Fruit fly (Drosophila melanogaster): ENCODE data around the gene CG17597.

CG17597 gene

DNA sequence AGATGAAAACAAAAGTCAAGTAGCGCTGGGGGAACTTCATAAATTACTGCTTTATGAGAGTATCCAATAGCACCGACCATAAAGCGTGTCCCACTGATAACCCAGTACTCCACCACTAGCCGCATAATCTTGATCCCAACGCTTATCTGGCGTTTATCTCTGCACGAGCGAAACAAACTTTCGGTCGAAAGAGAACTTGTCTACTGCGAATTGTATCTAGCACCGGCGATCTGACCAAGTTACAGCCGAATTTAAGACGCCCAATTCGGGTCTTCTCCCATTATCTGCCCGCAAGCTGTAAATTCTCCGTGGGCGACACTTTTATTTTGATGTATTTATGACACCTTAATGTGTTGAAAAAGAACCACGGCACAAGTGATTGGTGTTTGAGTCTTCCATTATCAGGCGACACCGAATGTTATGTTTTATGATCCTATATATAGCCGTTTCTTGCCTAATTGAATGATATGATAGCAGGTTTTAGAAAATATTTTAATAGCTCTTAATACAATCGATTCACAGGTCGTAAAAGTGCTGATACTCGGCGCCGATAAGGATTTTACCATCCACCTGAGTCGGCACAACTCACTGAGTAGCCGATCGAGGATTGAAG lies 41.1 kb downstream of the CG17597 start:
- TF ChIP-seq maf-S (GFP tag; optimal IDR thresholded peaks at IDR 0.05) (no peak), Rx (GFP tag; IDR thresholded peaks at IDR 0.05) (no peak), grn (GFP tag; optimal IDR thresholded peaks at IDR 0.05) (peak; percentile 84), sens (GFP tag) (peak; percentile 55), CG2678 (tag; optimal IDR thresholded peaks at IDR 0.05) (peak; percentile 58), HHEX (GFP tag; optimal IDR thresholded peaks at IDR 0.05) (peak; percentile 2), GATAe (GFP tag; conservative IDR thresholded peaks at IDR 0.05) (peak; percentile 67), Deaf1 (tag; optimal IDR thresholded peaks at IDR 0.05) (peak; percentile 13), BtbVII (GFP tag; optimal IDR thresholded peaks at IDR 0.05) (no peak), CG6854 (GFP tag; optimal IDR thresholded peaks at IDR 0.05) (peak; percentile 2), CG10431 (GFP tag; optimal IDR thresholded peaks at IDR 0.05) (peak; percentile 58), bigmax (GFP tag; optimal IDR thresholded peaks at IDR 0.05) (no peak), exex (tag; optimal IDR thresholded peaks at IDR 0.05) (peak; percentile 97), croc (GFP tag; conservative IDR thresholded peaks at IDR 0.05) (no peak), Med (GFP tag) (peak; percentile 38), chm (GFP tag; IDR thresholded peaks at IDR 0.05) (no peak), Nf-YC (tag; optimal IDR thresholded peaks at IDR 0.05) (peak; percentile 28), CG7786 (GFP tag; optimal IDR thresholded peaks at IDR 0.05) (no peak), CG10979 (tag; optimal IDR thresholded peaks at IDR 0.05) (no peak), sim (GFP tag; IDR thresholded peaks at IDR 0.05) (no peak), CG14014 (GFP tag; IDR thresholded peaks at IDR 0.05) (0 out of 2 replicates have a peak, but pooled peaks have one; percentile 9), sug (tag; optimal IDR thresholded peaks at IDR 0.05) (peak; percentile 87), Nf-YB (GFP tag; optimal IDR thresholded peaks at IDR 0.05) (peak; percentile 38), CG15696 (tag; optimal IDR thresholded peaks at IDR 0.05) (no peak), CG34376 (GFP tag; optimal IDR thresholded peaks at IDR 0.05) (peak; percentile 83), CG6254 (GFP tag; optimal IDR thresholded peaks at IDR 0.05) (peak; percentile 44), CG18599 (GFP tag; optimal IDR thresholded peaks at IDR 0.05) (peak; percentile 38), tll (GFP tag; optimal IDR thresholded peaks at IDR 0.05) (no peak), Hr51 (GFP tag; optimal IDR thresholded peaks at IDR 0.05) (peak in 1 of 2 experiments; percentile 13), B-H2 (GFP tag; optimal IDR thresholded peaks at IDR 0.05) (peak; percentile 3), gt (GFP tag; IDR thresholded peaks at IDR 0.05) (no peak), Hey (tag; optimal IDR thresholded peaks at IDR 0.05) (peak; percentile 36), sd (tag; optimal IDR thresholded peaks at IDR 0.05) (peak; percentile 90), CG2202 (tag; optimal IDR thresholded peaks at IDR 0.05) (peak; percentile 8), CG10543 (GFP tag; optimal IDR thresholded peaks at IDR 0.05) (peak; percentile 29), CG9817 (tag; optimal IDR thresholded peaks at IDR 0.05) (no peak), CG13296 (GFP tag; optimal IDR thresholded peaks at IDR 0.05) (peak; percentile 5), cwo (GFP tag; optimal IDR thresholded peaks at IDR 0.05) (peak; percentile 67), amos (GFP tag; IDR thresholded peaks at IDR 0.05; ENCODE audit: partially characterized antibody) (no peak), Sin3A (optimal IDR thresholded peaks at IDR 0.05) (no peak), gsb-n (tag; optimal IDR thresholded peaks at IDR 0.05) (no peak), mirr (GFP tag; optimal IDR thresholded peaks at IDR 0.05) (peak; percentile 5), CG11723 (GFP tag; optimal IDR thresholded peaks at IDR 0.05) (no peak), CG3281 (GFP tag; optimal IDR thresholded peaks at IDR 0.05) (peak; percentile 13)

Data from whole organism, embryonic.